Fruit fly (Drosophila melanogaster): ENCODE results near the gene CG33642.

CG33642 gene

DNA sequence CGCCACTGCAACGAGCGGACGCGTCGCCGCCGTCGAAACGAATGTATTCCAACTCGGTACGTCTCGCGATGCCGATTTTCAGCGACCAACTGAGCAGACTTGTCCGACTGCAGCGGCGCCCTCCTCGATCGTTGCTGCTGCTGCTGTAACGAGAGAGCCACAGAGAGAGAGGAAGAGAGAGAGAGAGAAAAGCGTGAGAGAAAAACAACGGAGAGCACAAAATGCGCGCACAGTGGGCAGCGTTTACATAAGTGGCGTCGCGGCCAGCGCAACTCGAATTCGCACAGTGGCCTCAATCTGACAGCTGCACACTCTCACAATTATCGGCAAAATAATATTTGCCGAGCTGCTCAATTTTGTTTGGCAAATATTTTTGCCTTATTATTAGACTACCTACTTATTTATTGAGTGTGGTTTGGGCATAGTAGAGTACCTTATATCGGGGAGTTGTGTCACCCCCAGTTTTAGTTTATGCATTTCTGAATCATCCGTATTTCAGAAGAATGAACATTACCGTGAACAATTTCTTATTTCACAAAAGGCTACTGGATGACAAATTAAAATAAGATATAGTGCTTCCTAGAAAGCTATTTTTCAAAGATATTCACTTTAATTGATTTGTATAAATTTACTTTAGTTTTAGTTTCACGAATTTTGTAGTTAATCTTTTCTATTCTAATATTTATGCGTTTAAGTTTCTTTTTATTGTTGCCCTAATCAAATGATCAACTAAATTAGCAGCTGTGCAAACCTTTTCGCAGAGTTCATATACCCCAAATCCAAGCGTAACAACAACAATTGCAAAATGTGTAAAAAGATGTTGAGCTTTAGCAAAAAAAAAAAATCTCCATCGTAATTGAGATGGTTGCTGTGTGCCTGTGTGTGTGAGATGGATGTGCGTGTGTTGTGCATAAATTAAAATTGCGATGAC lies 16.2 kb upstream of the CG33642 start (continued):
- peak; percentile 41 for TF ChIP-seq ATbp (GFP tag; optimal IDR thresholded peaks at IDR 0.05)
- peak; percentile 9 for TF ChIP-seq CG8089 (GFP tag; optimal IDR thresholded peaks at IDR 0.05)
- no peak for TF ChIP-seq knrl (GFP tag; IDR thresholded peaks at IDR 0.05; ENCODE audit: partially characterized antibody)
- TF ChIP-seq Sry-β (GFP tag; optimal IDR thresholded peaks at IDR 0.05), result no peak
- TF ChIP-seq CG6272 (GFP tag; IDR thresholded peaks at IDR 0.05), result peak; percentile 61; the same call in 1 of the 2 replicates
- TF ChIP-seq HLH54F (GFP tag; optimal IDR thresholded peaks at IDR 0.05), result peak; percentile 71
- peak; percentile 62 for TF ChIP-seq CG17829 (tag; optimal IDR thresholded peaks at IDR 0.05)
- TF ChIP-seq CG11560 (tag; IDR thresholded peaks at IDR 0.05), result 0 out of 3 replicates have a peak, but pooled peaks have one; percentile 13
- peak; percentile 52 for TF ChIP-seq org-1 (GFP tag; optimal IDR thresholded peaks at IDR 0.05)
- TF ChIP-seq eve (GFP tag; optimal IDR thresholded peaks at IDR 0.05), result peak in 1 of 2 experiments; percentile 86
- peak; percentile 49 for TF ChIP-seq CG14667 (GFP tag; IDR thresholded peaks at IDR 0.05)
- TF ChIP-seq gsb-n (tag; optimal IDR thresholded peaks at IDR 0.05), result peak; percentile 49
- TF ChIP-seq YL-1 (GFP tag; optimal IDR thresholded peaks at IDR 0.05), result no peak
- 0 out of 3 replicates have a peak, but pooled peaks have one; percentile 19 for TF ChIP-seq croc (GFP tag; conservative IDR thresholded peaks at IDR 0.05)
- no peak for TF ChIP-seq CG31365 (tag; optimal IDR thresholded peaks at IDR 0.05)
- peak; percentile 43 for TF ChIP-seq BtbVII (GFP tag; optimal IDR thresholded peaks at IDR 0.05)
- peak in 1 of 2 experiments; percentile 53 for TF ChIP-seq Hr51 (GFP tag; optimal IDR thresholded peaks at IDR 0.05)
- no peak for TF ChIP-seq pfk (GFP tag; optimal IDR thresholded peaks at IDR 0.05)
- TF ChIP-seq kni (GFP tag; optimal IDR thresholded peaks at IDR 0.05), result peak; percentile 37
- TF ChIP-seq mirr (GFP tag; optimal IDR thresholded peaks at IDR 0.05), result peak; percentile 35
- peak; percentile 32 for TF ChIP-seq NC2β (GFP tag; optimal IDR thresholded peaks at IDR 0.05)
- peak; percentile 68 for TF ChIP-seq kay (GFP tag; optimal IDR thresholded peaks at IDR 0.05)
- peak; percentile 77 for TF ChIP-seq zen2 (GFP tag; IDR thresholded peaks at IDR 0.05; ENCODE audit: partially characterized antibody)
- no peak for TF ChIP-seq tna (GFP tag; IDR thresholded peaks at IDR 0.05; ENCODE audit: partially characterized antibody)
- TF ChIP-seq kah (GFP tag; optimal IDR thresholded peaks at IDR 0.05), result peak; percentile 23
- no peak for TF ChIP-seq CG7928 (GFP tag; optimal IDR thresholded peaks at IDR 0.05)
- peak; percentile 56 for TF ChIP-seq her (GFP tag; optimal IDR thresholded peaks at IDR 0.05)
- peak; percentile 74 for TF ChIP-seq HHEX (GFP tag; optimal IDR thresholded peaks at IDR 0.05)
- TF ChIP-seq Deaf1 (tag; optimal IDR thresholded peaks at IDR 0.05), result peak; percentile 74
- peak; percentile 69 to 73 for TF ChIP-seq dpn (GFP tag; optimal IDR thresholded peaks at IDR 0.05)
- TF ChIP-seq so (GFP tag; IDR thresholded peaks at IDR 0.05), result no peak; the same call in 2 of the 3 replicates
- TF ChIP-seq slp2 (GFP tag; optimal IDR thresholded peaks at IDR 0.05), result peak; percentile 37
- peak; percentile 83 for TF ChIP-seq CG32532 (GFP tag; IDR thresholded peaks at IDR 0.05)
- TF ChIP-seq Aef1 (GFP tag; IDR thresholded peaks at IDR 0.05), result peak; percentile 64
- TF ChIP-seq CG12942 (GFP tag; optimal IDR thresholded peaks at IDR 0.05), result no peak
- TF ChIP-seq wor (GFP tag; IDR thresholded peaks at IDR 0.05), result peak; percentile 34; the same call in 1 of the 2 replicates
- TF ChIP-seq prd (optimal IDR thresholded peaks at IDR 0.05), result no peak
- TF ChIP-seq prd (GFP tag; IDR thresholded peaks at IDR 0.05), result peak; percentile 77
- no peak for TF ChIP-seq CG12744 (GFP tag; optimal IDR thresholded peaks at IDR 0.05)
- peak; percentile 17 for TF ChIP-seq CG5180 (GFP tag; optimal IDR thresholded peaks at IDR 0.05)
- TF ChIP-seq gsb (GFP tag; IDR thresholded peaks at IDR 0.05), result peak; percentile 42
- peak; percentile 70; the same call in 2 of the 3 replicates for TF ChIP-seq CG3726 (GFP tag; IDR thresholded peaks at IDR 0.05)
- TF ChIP-seq CG17912 (GFP tag; optimal IDR thresholded peaks at IDR 0.05), result no peak
- peak; percentile 30 for TF ChIP-seq caup (GFP tag; optimal IDR thresholded peaks at IDR 0.05; ENCODE audit: severe bottlenecking)
- peak; percentile 44 for TF ChIP-seq CG18599 (GFP tag; optimal IDR thresholded peaks at IDR 0.05)
- TF ChIP-seq Xbp1 (GFP tag; optimal IDR thresholded peaks at IDR 0.05), result peak; percentile 70
- TF ChIP-seq HLH3B (GFP tag; IDR thresholded peaks at IDR 0.05), result peak; percentile 57
- peak; percentile 44 for TF ChIP-seq jumu (GFP tag; optimal IDR thresholded peaks at IDR 0.05)

All from whole organism, embryonic.